Worm (Caenorhabditis elegans) whole organism, L3 larva: ENCODE data around the gene K02E2.11.
A peak's percentile ranks its signal among the peaks of the same experiment; 100 is the strongest.

Experiments used
- ZK546.5 ChIP-seq: sonication (generic microtip); optimal IDR thresholded peaks from 2 replicates; lab custom pipeline; 2017; ENCODE audit warnings: missing biosample characterization, missing genetic modification characterization
- ama-1 ChIP-seq: fragments of 150-350 bp; optimal IDR thresholded peaks from 2 replicates; lab custom pipeline; 2018
- ceh-16 ChIP-seq: sonication (generic microtip); optimal IDR thresholded peaks from 2 replicates; lab custom pipeline; 2017; ENCODE audit warnings: missing biosample characterization, missing genetic modification characterization
- ceh-28 ChIP-seq: fragments of 150-350 bp; optimal IDR thresholded peaks from 2 replicates; lab custom pipeline; 2014; ENCODE audit warnings: missing biosample characterization, missing genetic modification reagents, missing genetic modification characterization
- daf-12 ChIP-seq: fragments of 150-350 bp; optimal IDR thresholded peaks from 2 replicates; lab custom pipeline; 2014; ENCODE audit warnings: missing biosample characterization, missing genetic modification reagents, missing genetic modification characterization
- egl-27 ChIP-seq: sonication (generic microtip); optimal IDR thresholded peaks from 4 replicates; lab custom pipeline; 2017; ENCODE audit warnings: missing biosample characterization, missing genetic modification reagents, missing genetic modification characterization
- egl-5 ChIP-seq: fragments of 150-350 bp; optimal IDR thresholded peaks from 2 replicates; lab custom pipeline; 2017; ENCODE audit warnings: missing biosample characterization, missing genetic modification reagents, missing genetic modification characterization, inconsistent platforms
- elt-1 ChIP-seq: fragments of 150-350 bp; optimal IDR thresholded peaks from 2 replicates; lab custom pipeline; 2014; ENCODE audit warnings: missing biosample characterization, missing genetic modification characterization
- elt-2 ChIP-seq: sonication (generic microtip); optimal IDR thresholded peaks from 2 replicates; lab custom pipeline; 2016; ENCODE audit warnings: missing genetic modification reagents, mild to moderate bottlenecking, missing genetic modification characterization, missing compliant biosample characterization
- elt-3 ChIP-seq, 3 experiments: fragments of 150-350 bp in 1 of 3; sonication (generic microtip) in 2 of 3; optimal IDR thresholded peaks; 2 replicates in 2 of 3; 4 replicates in 1 of 3; lab custom pipeline; 2014 to 2017; ENCODE audit warnings: missing biosample characterization in 3 of 3, missing genetic modification characterization in 3 of 3
- eor-1 ChIP-seq, 2 experiments: fragments of 150-350 bp; optimal IDR thresholded peaks; 2 replicates each; lab custom pipeline; 2014 to 2018; ENCODE audit warnings: missing biosample characterization in 2 of 2, missing genetic modification characterization in 2 of 2
- fkh-10 ChIP-seq: sonication (generic microtip); optimal IDR thresholded peaks from 2 replicates; lab custom pipeline; 2017; ENCODE audit warnings: missing biosample characterization, missing genetic modification reagents, missing genetic modification characterization
- fkh-2 ChIP-seq: fragments of 150-350 bp; optimal IDR thresholded peaks from 2 replicates; lab custom pipeline; 2014; ENCODE audit warnings: missing biosample characterization, missing genetic modification reagents, missing genetic modification characterization
- hmg-11 ChIP-seq: sonication (generic microtip); optimal IDR thresholded peaks from 2 replicates; lab custom pipeline; 2016; ENCODE audit warnings: missing genetic modification characterization, missing compliant biosample characterization
- jun-1 ChIP-seq: fragments of 150-350 bp; optimal IDR thresholded peaks from 2 replicates; lab custom pipeline; 2014; ENCODE audit warnings: missing biosample characterization, missing genetic modification reagents, missing genetic modification characterization
- lin-15B ChIP-seq: fragments of 150-350 bp; optimal IDR thresholded peaks from 2 replicates; lab custom pipeline; 2014; ENCODE audit warnings: missing biosample characterization, missing genetic modification characterization
- lin-39 ChIP-seq: fragments of 150-350 bp; optimal IDR thresholded peaks from 2 replicates; lab custom pipeline; 2018; ENCODE audit warnings: missing biosample characterization, missing genetic modification reagents, missing genetic modification characterization
- lsy-12 ChIP-seq: sonication (generic microtip); optimal IDR thresholded peaks from 2 replicates; lab custom pipeline; 2016; ENCODE audit warnings: mild to moderate bottlenecking, missing genetic modification characterization, missing compliant biosample characterization
- mdl-1 ChIP-seq: fragments of 150-350 bp; optimal IDR thresholded peaks from 2 replicates; lab custom pipeline; 2014; ENCODE audit warnings: missing biosample characterization, missing genetic modification characterization
- nfya-1 ChIP-seq: sonication (generic microtip); optimal IDR thresholded peaks from 2 replicates; lab custom pipeline; 2017; ENCODE audit warnings: missing genetic modification characterization, mild to moderate bottlenecking, missing compliant biosample characterization, antibody characterized with exemption, moderate library complexity; ENCODE audit not compliant: insufficient read depth
- nhr-23 ChIP-seq: fragments of 150-350 bp; optimal IDR thresholded peaks from 2 replicates; lab custom pipeline; 2014; ENCODE audit warnings: missing biosample characterization, missing genetic modification reagents, missing genetic modification characterization
- nhr-25 ChIP-seq: sonication (generic microtip); optimal IDR thresholded peaks from 2 replicates; lab custom pipeline; 2017; ENCODE audit warnings: missing biosample characterization, missing genetic modification characterization
- nhr-28 ChIP-seq: fragments of 150-350 bp; optimal IDR thresholded peaks from 2 replicates; lab custom pipeline; 2014; ENCODE audit warnings: missing biosample characterization, missing genetic modification characterization
- nhr-43 ChIP-seq: sonication (generic microtip); optimal IDR thresholded peaks from 2 replicates; lab custom pipeline; 2016; ENCODE audit warnings: mild to moderate bottlenecking, missing genetic modification characterization, missing compliant biosample characterization; ENCODE audit not compliant: poor library complexity, severe bottlenecking
- nhr-77 ChIP-seq: fragments of 150-350 bp; optimal IDR thresholded peaks from 2 replicates; lab custom pipeline; 2014; ENCODE audit warnings: missing biosample characterization, missing genetic modification characterization
- pha-4 ChIP-seq: fragments of 150-350 bp; optimal IDR thresholded peaks from 2 replicates; lab custom pipeline; 2014; ENCODE audit warnings: missing biosample characterization, missing genetic modification reagents, missing genetic modification characterization
- pqm-1 ChIP-seq: fragments of 150-350 bp; optimal IDR thresholded peaks from 2 replicates; lab custom pipeline; 2017; ENCODE audit warnings: missing biosample characterization, missing genetic modification characterization, inconsistent platforms
- sea-2 ChIP-seq: fragments of 150-350 bp; sonication (generic microtip); optimal IDR thresholded peaks from 4 replicates; lab custom pipeline; 2014; ENCODE audit warnings: missing biosample characterization, missing genetic modification reagents, missing genetic modification characterization
- skn-1 ChIP-seq: fragments of 150-350 bp; optimal IDR thresholded peaks from 2 replicates; lab custom pipeline; 2014; ENCODE audit warnings: missing biosample characterization, missing genetic modification characterization
- snpc-4 ChIP-seq: fragments of 150-350 bp; optimal IDR thresholded peaks from 2 replicates; lab custom pipeline; 2014; ENCODE audit warnings: missing biosample characterization, missing genetic modification characterization
- tbx-2 ChIP-seq: sonication (generic microtip); optimal IDR thresholded peaks from 2 replicates; lab custom pipeline; 2016; ENCODE audit warnings: mild to moderate bottlenecking, missing genetic modification characterization, missing compliant biosample characterization
- unc-39 ChIP-seq: sonication (generic microtip); optimal IDR thresholded peaks from 4 replicates; lab custom pipeline; 2017; ENCODE audit warnings: missing biosample characterization, missing genetic modification characterization
- unc-62 ChIP-seq: fragments of 150-350 bp; sonication (generic microtip); optimal IDR thresholded peaks from 4 replicates; lab custom pipeline; 2014; ENCODE audit warnings: missing biosample characterization, missing genetic modification reagents, missing genetic modification characterization
- zag-1 ChIP-seq: fragments of 150-350 bp; optimal IDR thresholded peaks from 2 replicates; lab custom pipeline; 2014; ENCODE audit warnings: missing biosample characterization, missing genetic modification characterization
- ztf-11 ChIP-seq: fragments of 150-350 bp; optimal IDR thresholded peaks from 2 replicates; lab custom pipeline; 2014; ENCODE audit warnings: missing biosample characterization, missing genetic modification characterization
- ztf-4 ChIP-seq: fragments of 150-350 bp; optimal IDR thresholded peaks from 2 replicates; lab custom pipeline; 2014; ENCODE audit warnings: missing biosample characterization, missing genetic modification characterization

Gene K02E2.11

DNA sequence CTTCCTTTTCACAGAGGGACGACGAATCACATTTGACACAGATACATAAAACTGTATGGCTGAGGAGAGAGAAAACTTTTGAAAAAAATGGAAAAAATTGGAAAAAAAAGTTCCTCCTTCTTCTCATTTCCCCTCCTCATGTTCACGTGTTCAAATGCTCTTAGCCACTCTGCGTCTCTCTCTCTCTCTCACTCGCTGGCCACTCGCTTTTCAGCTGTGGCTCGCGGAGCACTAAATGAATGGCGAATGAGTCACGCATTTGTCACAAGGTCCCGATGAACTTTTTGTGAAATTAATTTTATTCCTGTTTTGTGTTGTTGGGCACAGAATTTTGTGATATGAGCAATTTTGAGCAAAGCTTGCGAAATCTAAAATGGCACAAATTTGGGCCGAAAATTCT is 34.7 kb downstream of the K02E2.11 start:
- TF ChIP-seq eor-1 (tag; optimal IDR thresholded peaks at IDR 0.05; lab: Kevin White, UChicago), result no peak
- TF ChIP-seq lin-39 (tag; lab: Kevin White, UChicago), result peak; percentile 41
- TF ChIP-seq fkh-10 (GFP tag; lab: Kevin White, UChicago), result peak; percentile 28
- no peak for TF ChIP-seq tbx-2 (tag; lab: Kevin White, UChicago)
- peak; percentile 62 for TF ChIP-seq pha-4 (tag; lab: Kevin White, UChicago)
- TF ChIP-seq zag-1, result no peak
- peak; percentile 28 for TF ChIP-seq elt-2 (tag; lab: Kevin White, UChicago)
- TF ChIP-seq mdl-1 (tag; lab: Kevin White, UChicago), result peak; percentile 73
- TF ChIP-seq ztf-11 (tag; lab: Kevin White, UChicago), result no peak
- no peak for TF ChIP-seq elt-3 (tag; optimal IDR thresholded peaks at IDR 0.05; lab: Kevin White, UChicago)
- TF ChIP-seq egl-5, result peak; percentile 75
- TF ChIP-seq ztf-4, result no peak
- TF ChIP-seq unc-39 (tag; lab: Kevin White, UChicago), result no peak
- no peak for TF ChIP-seq lsy-12
- no peak for TF ChIP-seq ZK546.5 (tag; lab: Kevin White, UChicago)
- peak; percentile 73 for TF ChIP-seq nfya-1 (tag; lab: Kevin White, UChicago)
- peak; percentile 5 for TF ChIP-seq lin-15B
- no peak for TF ChIP-seq ceh-16
- TF ChIP-seq egl-27, result no peak
- TF ChIP-seq jun-1, result peak; percentile 50
- TF ChIP-seq pqm-1 (tag; lab: Kevin White, UChicago), result peak; percentile 35
- peak; percentile 4 for TF ChIP-seq hmg-11 (tag; lab: Kevin White, UChicago)
- no peak for TF ChIP-seq unc-62 (GFP tag; lab: Kevin White, UChicago)
- TF ChIP-seq, all 47 proteins: peak for 11

DNA sequence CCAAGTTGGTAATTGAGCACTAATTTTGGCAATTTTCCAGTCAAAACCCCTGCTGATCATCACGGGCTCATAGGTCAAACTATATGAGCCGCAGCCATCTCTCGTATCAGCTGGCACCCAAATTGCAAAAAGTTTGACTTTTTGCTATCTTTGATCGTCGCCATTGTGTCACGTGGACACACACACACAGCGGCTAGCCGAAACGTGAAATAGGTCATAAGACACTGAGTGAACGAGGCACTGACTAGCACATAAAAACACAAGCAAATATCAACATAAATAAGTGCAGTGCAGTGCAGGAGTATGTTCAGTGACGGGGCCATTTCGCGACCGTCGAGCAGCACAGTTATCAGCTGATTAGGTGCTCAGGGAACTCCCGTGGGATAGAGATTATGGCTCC is 35.7 kb downstream of the K02E2.11 start:
- TF ChIP-seq fkh-2 (tag; lab: Kevin White, UChicago), result no peak
- TF ChIP-seq lsy-12, result peak; percentile 8
- peak; percentile 42 for TF ChIP-seq mdl-1 (tag; lab: Kevin White, UChicago)
- TF ChIP-seq elt-2 (tag; lab: Kevin White, UChicago), result peak; percentile 81
- TF ChIP-seq lin-15B, result peak; percentile 32
- peak; percentile 99 for TF ChIP-seq pha-4 (tag; lab: Kevin White, UChicago)
- TF ChIP-seq egl-5, result peak; percentile 85
- no peak for TF ChIP-seq nhr-28
- TF ChIP-seq jun-1, result peak; percentile 86
- TF ChIP-seq ama-1, result peak; percentile 48
- no peak for TF ChIP-seq zag-1
- TF ChIP-seq nfya-1 (tag; lab: Kevin White, UChicago), result peak; percentile 11
- no peak for TF ChIP-seq tbx-2 (tag; lab: Kevin White, UChicago)
- TF ChIP-seq nhr-23 (tag; lab: Kevin White, UChicago), result peak; percentile 6
- TF ChIP-seq nhr-43 (tag; lab: Kevin White, UChicago), result peak; percentile 36
- TF ChIP-seq snpc-4 (tag; lab: Kevin White, UChicago), result peak; percentile 12
- peak; percentile 51 for TF ChIP-seq lin-39 (tag; lab: Kevin White, UChicago)
- peak; percentile 85 for TF ChIP-seq pqm-1 (tag; lab: Kevin White, UChicago)
- no peak for TF ChIP-seq skn-1 (tag; lab: Kevin White, UChicago)
- peak; percentile 23 for TF ChIP-seq ceh-28 (tag; lab: Kevin White, UChicago)

DNA sequence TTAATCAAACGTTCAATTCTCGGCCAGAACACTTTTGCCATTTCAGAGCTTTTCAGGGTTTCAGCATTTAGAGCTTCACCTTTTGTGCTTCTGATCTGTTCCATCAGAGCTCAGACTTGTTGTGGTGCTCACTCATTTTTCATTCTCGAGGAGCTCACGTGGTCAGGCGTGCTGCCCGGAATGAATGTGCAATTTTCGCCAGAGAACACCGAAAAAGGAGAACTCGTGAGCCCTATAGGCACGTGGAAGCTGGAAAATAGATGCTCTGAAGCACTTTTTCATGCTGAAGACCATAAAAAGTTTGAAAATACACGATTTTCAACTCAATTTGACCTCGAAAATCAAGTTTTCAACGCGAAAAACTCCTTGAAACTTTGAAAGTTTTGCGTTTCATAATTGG is 36.5 kb downstream of the K02E2.11 start:
- TF ChIP-seq unc-62 (GFP tag; lab: Kevin White, UChicago), result no peak
- peak; percentile 47 for TF ChIP-seq ama-1
- no peak for TF ChIP-seq lin-39 (tag; lab: Kevin White, UChicago)
- TF ChIP-seq nhr-25, result peak; percentile 3
- no peak for TF ChIP-seq pqm-1 (tag; lab: Kevin White, UChicago)
- TF ChIP-seq ztf-4, result no peak
- TF ChIP-seq nhr-23 (tag; lab: Kevin White, UChicago), result no peak

DNA sequence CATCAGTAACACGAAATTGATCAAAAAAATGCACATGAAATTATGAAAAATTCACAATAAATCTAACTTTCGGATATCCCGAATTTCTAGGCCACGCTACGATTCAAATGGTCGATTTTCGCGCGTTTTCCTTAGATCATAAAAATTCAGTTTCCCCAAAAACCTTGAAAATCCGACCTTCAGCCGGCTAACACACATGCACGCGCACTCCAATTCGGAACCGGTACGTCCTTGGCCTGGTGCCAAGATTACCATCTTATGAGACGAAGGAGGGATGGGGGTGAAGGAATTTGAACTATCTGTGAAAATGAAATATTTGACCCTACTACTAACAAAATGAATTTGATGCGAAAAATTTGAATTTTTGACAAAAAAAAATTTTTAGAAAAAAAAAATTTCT is 39.6 kb downstream of the K02E2.11 start:
- peak; percentile 92 for TF ChIP-seq nhr-25
- no peak for TF ChIP-seq nhr-77 (tag; lab: Kevin White, UChicago)
- no peak for TF ChIP-seq unc-62 (GFP tag; lab: Kevin White, UChicago)
- no peak for TF ChIP-seq ZK546.5 (tag; lab: Kevin White, UChicago)
- TF ChIP-seq mdl-1 (tag; lab: Kevin White, UChicago), result no peak
- no peak for TF ChIP-seq fkh-10 (GFP tag; lab: Kevin White, UChicago)
- TF ChIP-seq jun-1, result no peak
- no peak for TF ChIP-seq ama-1
- no peak for TF ChIP-seq lin-15B
- no peak for TF ChIP-seq sea-2 (GFP tag; lab: Kevin White, UChicago)
- TF ChIP-seq daf-12 (tag; lab: Kevin White, UChicago), result no peak
- peak; percentile 1 for TF ChIP-seq elt-1 (tag; lab: Kevin White, UChicago)
- peak; percentile 60 for TF ChIP-seq nhr-23 (tag; lab: Kevin White, UChicago)
